Worm (Caenorhabditis elegans) whole organism, dauer: ENCODE data around the gene sek-4.

Experiments
- unc-62 ChIP-seq: sonication (generic microtip); optimal IDR thresholded peaks from 2 replicates; lab custom pipeline; 2017; ENCODE audit warnings: missing biosample characterization, missing genetic modification reagents, missing genetic modification characterization

Gene sek-4

DNA sequence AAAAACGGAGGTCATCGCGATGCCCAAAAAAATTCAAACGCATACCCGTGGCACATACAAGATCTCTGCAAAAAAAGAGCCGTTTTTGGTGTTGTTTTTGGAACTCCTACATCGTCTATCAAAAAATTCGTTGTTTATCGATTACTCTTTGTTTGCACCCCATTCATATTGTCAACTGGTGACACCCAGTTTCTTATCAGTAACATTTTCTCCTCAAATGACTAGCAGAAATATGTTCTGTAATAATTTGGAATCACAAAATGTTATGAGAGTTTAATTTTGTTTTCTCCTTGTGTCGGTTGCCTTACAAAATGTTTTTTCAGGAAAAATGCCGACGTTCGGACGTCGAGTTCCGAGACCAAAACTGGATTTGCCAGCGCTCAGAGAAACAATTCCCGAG is at the start of gene sek-4:
sek-4 (plus strand) TSS at position 318 of the 400 bp plus-strand sequence.
- TF ChIP-seq unc-62, result no peak

DNA sequence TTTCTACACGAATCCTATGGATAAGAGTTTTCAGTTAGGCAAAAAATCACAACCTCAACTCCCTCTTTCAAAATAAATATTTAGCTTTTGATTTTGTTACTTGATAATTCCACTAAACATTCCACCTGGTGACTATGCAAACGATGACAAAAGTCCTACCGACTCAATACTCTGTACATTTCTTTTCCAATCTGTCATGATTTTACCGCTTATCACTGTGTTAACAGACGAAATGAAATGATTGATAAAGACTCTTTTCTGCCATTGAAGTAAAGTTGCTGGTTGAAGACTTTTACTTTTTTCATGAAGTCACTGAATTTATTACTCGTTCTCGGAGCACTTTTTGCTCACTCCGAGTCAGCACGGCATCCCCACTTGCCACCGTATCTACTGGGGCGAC is 45.6 kb upstream of the sek-4 start, which contains the start of gene C26B9.5:
C26B9.5 (plus strand) TSS at position 244 of the 400 bp plus-strand sequence.
- no peak for TF ChIP-seq unc-62

DNA sequence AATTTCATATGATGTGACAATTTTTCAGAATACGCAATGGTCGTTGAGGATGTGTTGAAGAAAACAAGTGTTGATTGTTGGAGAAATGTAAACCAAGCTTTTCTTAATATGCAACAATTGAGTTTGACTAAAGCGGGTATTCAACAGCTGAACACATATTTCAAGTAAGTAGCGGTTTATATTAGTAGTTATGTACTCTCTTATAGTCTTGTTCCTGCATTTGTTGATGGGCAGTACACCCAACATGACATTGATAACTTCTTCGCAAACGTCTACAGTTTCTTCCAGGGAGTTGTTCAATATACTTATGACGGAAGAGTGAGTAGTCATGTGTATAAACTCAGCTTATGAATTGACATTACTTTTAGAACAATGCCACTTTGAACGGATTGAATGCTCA is 44.1 kb upstream of the sek-4 start:
- TF ChIP-seq unc-62, result no peak

DNA sequence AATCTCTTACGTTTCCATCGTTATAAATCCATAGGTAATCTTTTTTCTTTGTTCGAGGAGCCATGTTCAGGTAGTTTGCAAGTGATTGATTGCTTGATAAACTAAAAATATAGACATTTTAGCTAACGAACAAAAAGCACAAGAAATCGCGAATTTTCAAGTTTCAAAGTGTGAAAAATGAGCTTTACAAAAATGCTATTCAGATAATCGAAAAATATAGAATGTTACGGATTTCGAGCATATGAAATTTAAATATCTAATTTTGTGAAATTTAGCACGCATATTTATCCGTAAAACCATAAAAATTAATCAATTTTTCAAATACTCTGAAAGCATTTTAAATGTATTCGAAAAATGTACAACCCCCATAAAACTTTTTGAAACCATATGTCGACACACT is 39.5 kb upstream of the sek-4 start, which contains the start of gene C26B9.6:
C26B9.6 (minus strand) TSS at position 101 of the 400 bp plus-strand sequence.
- TF ChIP-seq unc-62, result no peak

DNA sequence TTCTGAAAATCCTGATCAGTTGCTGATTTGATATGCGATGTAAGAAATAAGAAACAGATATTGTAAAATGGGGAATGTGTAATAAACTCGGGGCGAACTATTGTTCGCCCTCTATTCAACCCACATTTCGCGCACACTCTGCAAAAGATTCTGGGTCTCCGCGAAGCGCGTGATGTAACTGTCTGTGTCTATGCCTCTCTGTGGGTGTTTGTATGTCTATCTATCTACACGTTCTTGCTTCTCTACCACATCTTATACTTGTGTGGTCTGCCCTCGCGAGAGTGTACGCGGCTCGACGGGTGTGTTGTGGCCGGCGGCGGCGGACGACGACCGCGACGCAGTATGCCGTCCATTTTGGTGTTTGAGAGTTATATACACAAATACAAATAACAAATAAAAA is 38.4 kb upstream of the sek-4 start:
- no peak for TF ChIP-seq unc-62

DNA sequence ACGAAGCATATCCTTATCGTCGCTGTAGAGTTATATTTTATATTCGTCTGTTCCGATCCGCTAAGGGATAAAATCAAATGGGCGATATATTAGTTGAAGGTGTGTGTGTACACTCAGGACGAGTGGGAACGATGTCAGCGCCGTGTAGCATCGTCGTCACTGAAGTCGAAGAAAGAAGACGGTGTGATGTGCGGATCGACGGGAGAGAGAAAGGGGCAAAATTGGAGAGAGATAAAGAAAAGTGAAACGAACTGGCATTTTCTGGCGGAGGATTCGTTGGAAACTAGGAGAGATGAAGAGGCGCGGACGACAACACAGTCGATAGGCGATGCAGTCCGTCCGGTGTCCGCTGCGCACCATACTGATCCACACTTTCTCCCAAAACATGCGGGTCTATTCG is 36.9 kb upstream of the sek-4 start, which contains the start of gene C26B9.3:
C26B9.3 (plus strand) TSS at position 343 of the 400 bp plus-strand sequence.
- no peak for TF ChIP-seq unc-62

DNA sequence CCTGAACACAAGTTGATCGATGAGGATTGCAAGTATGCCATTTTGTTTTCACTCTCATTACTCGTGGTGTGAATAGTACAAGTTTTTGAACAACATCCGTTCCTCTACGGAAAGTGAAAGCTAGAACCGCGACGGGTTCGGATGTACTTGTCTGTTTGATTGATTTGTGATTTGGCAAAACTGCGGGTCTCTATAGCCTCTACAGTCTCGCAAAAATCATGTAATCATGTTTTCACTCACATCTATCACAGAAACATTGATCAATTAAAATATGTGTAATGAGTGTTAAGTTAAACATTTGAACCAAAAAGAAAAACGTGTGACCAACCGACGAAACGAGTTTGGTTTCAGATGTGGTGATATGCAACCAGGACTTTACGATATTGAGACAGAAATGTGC is 35.5 kb upstream of the sek-4 start:
- no peak for TF ChIP-seq unc-62

DNA sequence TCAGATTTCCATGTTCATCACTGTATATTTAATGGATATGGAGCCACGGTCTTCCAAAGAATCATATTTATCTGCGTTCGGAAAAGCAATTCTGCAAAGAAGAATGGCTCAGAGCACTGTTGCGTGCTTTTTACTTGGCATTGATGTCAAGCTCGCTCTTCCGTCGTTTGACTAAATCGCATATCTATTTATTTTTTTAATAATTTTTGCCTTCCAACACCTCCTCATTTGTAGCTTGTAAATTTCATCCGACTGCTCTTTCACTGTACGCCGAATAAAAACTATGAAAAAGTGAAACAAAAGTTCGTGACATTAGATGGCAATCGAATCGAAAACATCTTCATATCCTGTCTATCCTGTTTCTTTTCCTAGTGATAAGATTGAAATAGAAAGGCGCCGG is 35.0 kb upstream of the sek-4 start, which contains the start of gene C26B9.2:
C26B9.2 (plus strand) TSS at position 301 of the 400 bp plus-strand sequence.
- TF ChIP-seq unc-62, result no peak

DNA sequence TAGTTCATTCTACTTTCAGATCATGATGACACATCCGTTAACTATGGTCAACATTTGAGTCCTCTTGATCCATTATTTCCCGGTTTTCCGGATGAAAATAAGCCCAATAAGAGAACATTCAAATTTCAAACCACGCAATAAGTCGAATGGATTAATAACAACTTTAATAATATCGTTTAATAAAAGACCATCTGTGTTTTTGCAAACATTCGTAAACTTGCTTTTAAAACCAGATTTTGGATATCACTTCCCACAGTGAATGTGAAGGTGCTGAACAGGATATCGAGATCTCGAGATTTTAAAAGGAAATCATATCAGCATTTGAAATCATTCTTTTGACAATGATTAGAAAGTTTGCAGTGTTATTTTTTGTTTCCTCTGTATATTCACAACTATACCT is 32.9 kb upstream of the sek-4 start, which contains the start of gene C26B9.7:
C26B9.7 (plus strand) TSS at position 301 of the 400 bp plus-strand sequence.
- no peak for TF ChIP-seq unc-62

DNA sequence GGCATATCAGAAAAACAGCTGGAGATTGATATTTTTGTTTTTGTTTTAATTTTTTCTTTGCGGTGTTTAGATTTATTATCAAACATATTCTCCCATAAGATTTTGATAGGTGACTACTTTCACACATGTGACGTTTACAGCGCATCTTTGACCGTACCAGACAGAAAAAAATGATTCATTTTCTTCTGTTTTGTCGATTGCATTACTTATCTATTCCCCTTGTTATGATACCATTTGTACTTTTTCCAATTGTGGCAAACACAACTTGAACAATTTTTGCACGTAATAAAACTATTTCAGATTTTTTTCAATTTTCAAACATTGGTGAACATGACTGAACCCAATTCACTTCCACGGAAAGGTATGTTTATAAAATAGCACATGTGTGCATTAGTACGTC is 30.6 kb upstream of the sek-4 start, which contains the start of gene C26B9.1:
C26B9.1 (plus strand) TSS at position 301 of the 400 bp plus-strand sequence.
- no peak for TF ChIP-seq unc-62

DNA sequence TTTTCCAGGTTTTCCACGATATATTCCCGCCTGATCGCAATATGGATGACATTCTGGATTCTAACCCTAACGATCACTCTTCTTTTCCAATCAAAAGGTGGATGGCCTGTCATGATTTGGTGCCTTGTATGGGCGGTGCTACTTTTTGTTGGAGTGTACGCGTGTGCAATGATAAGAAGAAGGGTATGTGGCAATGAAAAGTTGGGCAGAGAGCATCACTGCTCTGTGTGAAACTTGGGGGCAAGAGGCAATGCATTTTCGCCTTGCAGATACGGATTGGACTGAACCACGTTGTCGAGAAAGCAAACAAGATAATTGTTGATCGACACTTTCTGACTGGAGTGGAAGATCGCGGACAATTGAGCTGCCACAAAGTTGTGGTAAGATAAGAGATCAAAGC is 28.6 kb upstream of the sek-4 start:
- no peak for TF ChIP-seq unc-62

DNA sequence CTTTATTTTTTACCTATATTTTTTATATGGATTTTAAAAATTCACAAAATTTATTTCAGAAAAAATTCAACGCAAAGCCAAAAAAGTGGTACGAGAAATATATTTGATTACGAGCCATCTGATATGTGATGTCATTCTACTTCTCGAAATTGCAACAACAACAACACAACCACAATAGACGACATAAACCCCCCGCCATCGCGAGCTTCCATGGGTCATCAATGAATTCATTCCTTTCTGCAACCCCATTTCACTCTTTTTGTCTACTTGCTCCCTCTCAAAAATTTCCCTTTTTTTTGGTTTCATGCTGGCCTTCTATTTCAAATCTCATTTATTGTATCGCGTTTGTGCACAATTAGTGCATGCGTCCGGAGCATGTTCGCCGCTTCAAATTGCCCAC is 27.0 kb upstream of the sek-4 start:
- TF ChIP-seq unc-62, result no peak

DNA sequence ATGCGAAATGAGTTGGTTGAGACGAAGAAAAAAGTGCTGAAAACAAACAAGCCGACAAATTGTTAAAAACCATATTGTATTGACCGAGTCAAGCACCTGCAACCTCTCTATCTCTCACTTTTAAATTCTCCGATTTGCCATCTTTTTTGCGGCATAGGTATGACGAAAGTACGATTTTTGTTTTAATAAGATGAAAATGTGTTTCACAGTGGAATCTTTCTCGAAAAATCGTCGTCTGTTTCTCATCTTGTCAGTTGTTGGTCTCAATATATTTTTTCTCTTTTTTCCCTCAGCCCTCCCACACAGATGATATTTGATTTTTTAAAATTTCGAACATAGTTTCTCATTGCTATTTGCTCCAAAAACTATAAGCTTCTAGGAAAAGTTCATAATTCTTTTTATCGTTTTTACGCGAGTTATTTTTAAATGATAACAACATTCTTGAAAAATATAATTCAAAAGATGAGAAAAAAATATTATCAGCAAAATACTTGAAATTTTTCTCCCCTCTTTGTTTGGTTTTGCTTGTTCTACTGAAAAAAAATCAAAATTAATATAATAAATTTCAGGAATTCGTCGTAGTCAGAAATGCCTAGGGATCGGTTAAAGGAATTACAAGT is 26.2 kb upstream of the sek-4 start, which contains the start of gene syx-3:
syx-3 (plus strand) TSS at position 570 of the 620 bp plus-strand sequence.
- TF ChIP-seq unc-62, result no peak

DNA sequence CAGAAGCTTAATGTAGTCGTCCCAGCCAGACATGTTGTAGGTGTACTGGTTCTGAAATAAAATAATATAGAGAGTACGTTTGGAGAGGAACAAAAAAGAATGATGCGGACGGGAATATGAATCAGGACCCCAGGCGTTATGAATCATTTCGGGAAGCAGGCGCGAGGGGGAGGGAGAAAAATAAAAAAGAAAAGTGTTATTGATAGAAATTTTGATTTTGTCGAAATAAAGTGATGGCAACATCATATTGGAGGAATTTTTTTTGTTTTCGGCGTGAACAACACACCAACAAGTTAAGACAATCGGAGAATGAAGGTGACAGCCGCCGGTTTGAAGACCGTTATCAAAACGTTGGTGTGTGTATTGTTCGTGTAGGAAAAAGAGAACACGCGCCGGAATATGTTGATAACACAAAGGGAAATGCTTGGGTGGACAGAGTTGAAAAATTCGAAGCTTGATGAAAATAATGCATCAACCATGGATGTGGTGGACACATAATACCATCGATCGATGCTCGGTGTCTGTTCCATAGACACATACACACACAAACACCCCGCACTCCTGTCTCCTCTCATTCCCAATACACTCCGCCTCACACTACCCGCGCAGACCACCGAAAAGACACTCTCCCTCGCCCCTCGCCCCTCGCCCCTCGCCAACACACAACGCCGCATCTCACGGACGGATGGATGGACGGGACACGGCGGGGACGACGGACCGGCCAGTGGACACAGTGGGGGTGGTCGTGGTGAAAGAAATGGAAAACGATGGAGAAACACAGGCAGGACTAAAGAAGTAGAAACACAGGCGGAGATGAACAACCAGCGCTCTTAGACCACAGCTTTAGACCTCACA is 20.6 kb upstream of the sek-4 start, which contains the start of gene pfn-2:
pfn-2 (minus strand) TSS at position 51 of the 855 bp plus-strand sequence.
- TF ChIP-seq unc-62, result no peak

DNA sequence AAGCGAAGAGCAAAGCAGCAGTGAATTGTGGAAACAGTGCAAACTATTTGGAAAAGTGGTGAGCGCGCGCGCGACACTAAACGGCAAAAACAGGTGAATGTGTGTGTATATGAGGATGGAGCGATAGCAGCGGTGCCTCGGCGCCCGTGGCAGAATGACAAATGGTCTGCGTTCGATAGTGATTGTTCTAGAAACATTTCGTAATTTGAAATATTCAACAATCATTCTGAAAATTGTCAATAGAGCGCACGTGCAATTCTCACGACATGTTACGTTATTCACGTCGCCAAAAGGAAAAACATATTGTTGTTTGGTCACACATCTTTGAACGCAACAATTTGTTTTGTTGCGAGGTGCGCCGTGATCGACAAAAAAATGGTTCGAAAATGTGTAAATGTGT is 19.6 kb upstream of the sek-4 start:
- no peak for TF ChIP-seq unc-62

DNA sequence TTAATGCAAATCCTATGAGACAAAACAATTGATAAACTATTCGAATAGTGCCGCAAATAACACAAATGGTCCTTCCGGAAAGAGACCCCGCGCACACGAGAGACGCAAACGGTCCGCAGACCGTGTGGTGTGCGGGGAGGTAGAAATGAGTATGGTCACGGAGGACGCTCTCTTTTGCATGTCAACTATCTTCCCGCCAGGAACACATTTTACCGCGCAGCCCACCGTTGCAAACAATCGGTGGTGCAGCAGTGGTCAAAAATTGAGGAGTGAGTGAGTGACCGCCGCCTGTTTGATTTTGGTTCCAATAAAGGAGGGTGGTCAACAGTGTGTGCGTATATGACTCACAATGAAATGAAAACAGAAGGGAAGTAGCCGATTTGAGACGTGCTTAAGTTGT is 14.2 kb upstream of the sek-4 start:
- TF ChIP-seq unc-62, result no peak

DNA sequence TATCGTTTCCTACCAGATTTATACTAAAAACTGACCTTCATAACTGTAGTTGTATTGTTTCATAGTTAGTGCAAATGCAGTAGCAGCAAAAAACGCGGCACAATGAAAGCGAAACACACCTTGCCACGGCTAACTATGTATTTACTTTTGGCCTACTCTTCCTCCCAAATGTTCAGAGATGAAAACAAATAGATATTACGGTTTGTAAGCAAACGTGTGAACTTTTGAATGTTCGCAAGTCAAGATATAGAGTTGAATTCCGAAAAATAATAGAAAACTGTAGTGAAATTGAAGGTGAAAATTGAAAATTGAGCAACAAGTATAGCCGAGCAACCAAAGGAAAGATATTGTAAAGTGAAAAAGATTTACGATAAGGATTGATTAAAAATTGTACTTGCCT is 10.6 kb upstream of the sek-4 start, which contains the start of gene chtl-1:
chtl-1 (minus strand) TSS at position 101 of the 400 bp plus-strand sequence.
- TF ChIP-seq unc-62, result no peak
